Worm (Caenorhabditis elegans) whole organism, L1 larva: ENCODE results near the gene srd-4.

ENCODE experiments used
- ces-1 ChIP-seq: fragments of 150-350 bp; optimal IDR thresholded peaks from 2 replicates; lab custom pipeline; 2014; ENCODE audit warnings: missing biosample characterization, missing genetic modification reagents, missing genetic modification characterization
- dpl-1 ChIP-seq, 3 experiments: fragments of 150-350 bp in 2 of 3; sonication (generic microtip) in 1 of 3; optimal IDR thresholded peaks; 2 replicates each; lab custom pipeline; 2014 to 2017; ENCODE audit warnings: missing biosample characterization in 3 of 3, missing genetic modification characterization in 3 of 3, missing genetic modification reagents in 3 of 3
- elt-2 ChIP-seq: sonication (generic microtip); optimal IDR thresholded peaks from 2 replicates; lab custom pipeline; 2016; ENCODE audit warnings: missing genetic modification characterization, mild to moderate bottlenecking, inconsistent platforms, missing compliant biosample characterization, missing genetic modification reagents
- lin-13 ChIP-seq: fragments of 150-350 bp; optimal IDR thresholded peaks from 2 replicates; lab custom pipeline; 2014; ENCODE audit warnings: missing biosample characterization, missing genetic modification reagents, missing genetic modification characterization
- lin-39 ChIP-seq: fragments of 150-350 bp; optimal IDR thresholded peaks from 2 replicates; lab custom pipeline; 2014; ENCODE audit warnings: missing biosample characterization, missing genetic modification reagents, missing genetic modification characterization
- nhr-11 ChIP-seq: fragments of 150-350 bp; optimal IDR thresholded peaks from 2 replicates; lab custom pipeline; 2014; ENCODE audit warnings: missing biosample characterization, missing genetic modification characterization
- ztf-4 ChIP-seq: fragments of 150-350 bp; optimal IDR thresholded peaks from 2 replicates; lab custom pipeline; 2014; ENCODE audit warnings: missing biosample characterization, missing genetic modification characterization

ce11 chrV:12159975-12160374 is 24.8 kb upstream of the srd-4 start:
- TF ChIP-seq elt-2 (tag; lab: Kevin White, UChicago), result no peak
- TF ChIP-seq ces-1 (GFP tag; lab: Kevin White, UChicago), result no peak
- no peak for TF ChIP-seq ztf-4 (tag; lab: Kevin White, UChicago)
- TF ChIP-seq dpl-1 (GFP tag; optimal IDR thresholded peaks at IDR 0.05; lab: Kevin White, UChicago), result no peak
- TF ChIP-seq nhr-11, result no peak
- no peak for TF ChIP-seq lin-39 (tag; lab: Kevin White, UChicago)
- TF ChIP-seq lin-13 (GFP tag; lab: Kevin White, UChicago), result no peak
